Fruit fly (Drosophila melanogaster): ENCODE measurements around the gene CG5342.

Gene CG5342

dm6 chr3R:11617363-11617762 lies 38.7 kb downstream of the CG5342 start (continued):
- TF ChIP-seq Ravus (GFP tag; IDR thresholded peaks at IDR 0.05) (no peak), Doc3 (GFP tag; IDR thresholded peaks at IDR 0.05; ENCODE audit: partially characterized antibody) (no peak), CG4820 (GFP tag; optimal IDR thresholded peaks at IDR 0.05) (peak; percentile 44), CG15514 (GFP tag; optimal IDR thresholded peaks at IDR 0.05) (no peak), CTCF (GFP tag; optimal IDR thresholded peaks at IDR 0.05) (no peak), CG12659 (GFP tag; optimal IDR thresholded peaks at IDR 0.05) (no peak), CG2202 (tag; optimal IDR thresholded peaks at IDR 0.05) (peak; percentile 64), Xbp1 (GFP tag; optimal IDR thresholded peaks at IDR 0.05) (peak; percentile 30), fd96Cb (tag; optimal IDR thresholded peaks at IDR 0.05) (peak; percentile 46), lilli (GFP tag; optimal IDR thresholded peaks at IDR 0.05) (peak; percentile 25), PHDP (tag; optimal IDR thresholded peaks at IDR 0.05) (peak; percentile 25), knrl (GFP tag; IDR thresholded peaks at IDR 0.05; ENCODE audit: partially characterized antibody) (no peak), gsb (GFP tag; IDR thresholded peaks at IDR 0.05) (no peak), Dp (GFP tag; optimal IDR thresholded peaks at IDR 0.05) (no peak), kah (GFP tag; optimal IDR thresholded peaks at IDR 0.05) (no peak), al (GFP tag; IDR thresholded peaks at IDR 0.05) (no peak), odd (GFP tag; optimal IDR thresholded peaks at IDR 0.05) (no peak), jumu (GFP tag; optimal IDR thresholded peaks at IDR 0.05) (peak; percentile 10), ems (GFP tag; optimal IDR thresholded peaks at IDR 0.05) (no peak), ewg (GFP tag; optimal IDR thresholded peaks at IDR 0.05) (no peak), Hr3 (GFP tag; optimal IDR thresholded peaks at IDR 0.05) (no peak), NC2β (GFP tag; optimal IDR thresholded peaks at IDR 0.05) (no peak), CG7271 (tag; optimal IDR thresholded peaks at IDR 0.05) (no peak), pho (GFP tag; optimal IDR thresholded peaks at IDR 0.05) (no peak), CG3065 (GFP tag; optimal IDR thresholded peaks at IDR 0.05) (no peak), CG14441 (GFP tag; IDR thresholded peaks at IDR 0.05) (no peak), CoRest (tag; optimal IDR thresholded peaks at IDR 0.05) (peak; percentile 11), sna (GFP tag; IDR thresholded peaks at IDR 0.05; ENCODE audit: partially characterized antibody) (no peak), CG3407 (GFP tag; optimal IDR thresholded peaks at IDR 0.05) (peak; percentile 41), scrt (GFP tag; optimal IDR thresholded peaks at IDR 0.05) (no peak), CG9932 (GFP tag; IDR thresholded peaks at IDR 0.05) (no peak), sens (GFP tag) (peak; percentile 88), dysf (GFP tag; IDR thresholded peaks at IDR 0.05) (no peak), BtbVII (GFP tag; optimal IDR thresholded peaks at IDR 0.05) (no peak), Ada2b (GFP tag; IDR thresholded peaks at IDR 0.05) (no peak), CG12299 (tag; optimal IDR thresholded peaks at IDR 0.05) (no peak), Lpt (GFP tag; optimal IDR thresholded peaks at IDR 0.05) (no peak), Hmx (GFP tag; optimal IDR thresholded peaks at IDR 0.05) (no peak), CG7786 (GFP tag; optimal IDR thresholded peaks at IDR 0.05) (no peak), CG8290 (GFP tag; optimal IDR thresholded peaks at IDR 0.05) (no peak), CG8290 (tag; optimal IDR thresholded peaks at IDR 0.05) (no peak), Hmr (GFP tag; optimal IDR thresholded peaks at IDR 0.05) (no peak), slp2 (GFP tag; optimal IDR thresholded peaks at IDR 0.05) (no peak), Rfx (GFP tag; IDR thresholded peaks at IDR 0.05) (no peak), CG7372 (GFP tag; IDR thresholded peaks at IDR 0.05) (no peak), HHEX (GFP tag; optimal IDR thresholded peaks at IDR 0.05) (no peak), CG31224 (GFP tag; IDR thresholded peaks at IDR 0.05) (no peak), D19B (GFP tag; optimal IDR thresholded peaks at IDR 0.05) (no peak), grn (GFP tag; optimal IDR thresholded peaks at IDR 0.05) (no peak), CG15479 (GFP tag; optimal IDR thresholded peaks at IDR 0.05) (no peak), CG1792 (GFP tag; optimal IDR thresholded peaks at IDR 0.05) (no peak), sim (GFP tag; IDR thresholded peaks at IDR 0.05) (no peak), exex (tag; optimal IDR thresholded peaks at IDR 0.05) (no peak), br (optimal IDR thresholded peaks at IDR 0.05) (no peak)

All from whole organism, embryonic.